Fruit fly (Drosophila melanogaster) whole organism, adult: Measurements from ENCODE around the gene dsx-c73A.

ENCODE experiments used
- CG11617 ChIP-seq: fragments of 200-800 bp; sonication (Bioruptor generic); optimal IDR thresholded peaks from 2 replicates; lab custom pipeline; 2017; ENCODE audit warnings: mild to moderate bottlenecking, missing biosample characterization, missing genetic modification reagents, missing genetic modification characterization
- CG12768 ChIP-seq: fragments of 200-800 bp; sonication (Bioruptor generic); optimal IDR thresholded peaks from 2 replicates; lab custom pipeline; 2017; ENCODE audit warnings: missing biosample characterization, missing genetic modification characterization, mild to moderate bottlenecking, moderate library complexity, missing genetic modification reagents
- CG14711 ChIP-seq: fragments of 200-800 bp; sonication (Bioruptor generic); optimal IDR thresholded peaks from 2 replicates; lab custom pipeline; 2018; ENCODE audit warnings: missing biosample characterization, mild to moderate bottlenecking, missing genetic modification characterization, moderate library complexity
- CG1620 ChIP-seq: fragments of 200-800 bp; sonication (Bioruptor generic); optimal IDR thresholded peaks from 2 replicates; lab custom pipeline; 2016; ENCODE audit warnings: missing biosample characterization, missing genetic modification characterization
- CG33017 ChIP-seq: fragments of 200-800 bp; sonication (Bioruptor generic); optimal IDR thresholded peaks from 2 replicates; lab custom pipeline; 2018; ENCODE audit warnings: missing biosample characterization, mild to moderate bottlenecking, missing genetic modification characterization, moderate library complexity
- CG5204 ChIP-seq: fragments of 200-800 bp; sonication (Bioruptor generic); optimal IDR thresholded peaks from 2 replicates; lab custom pipeline; 2016; ENCODE audit warnings: missing biosample characterization, missing genetic modification characterization
- CG7045 ChIP-seq: fragments of 200-800 bp; sonication (Bioruptor generic); optimal IDR thresholded peaks from 2 replicates; lab custom pipeline; 2017; ENCODE audit warnings: missing biosample characterization, mild to moderate bottlenecking, missing genetic modification characterization
- CG7101 ChIP-seq: fragments of 200-800 bp; sonication (Bioruptor generic); optimal IDR thresholded peaks from 2 replicates; lab custom pipeline; 2018; ENCODE audit warnings: missing biosample characterization, mild to moderate bottlenecking, missing genetic modification characterization, moderate library complexity
- Clk ChIP-seq: fragments of 200-800 bp; sonication (Bioruptor generic); optimal IDR thresholded peaks from 2 replicates; lab custom pipeline; 2017; ENCODE audit warnings: missing biosample characterization, missing genetic modification characterization
- Crg-1 ChIP-seq: fragments of 200-800 bp; sonication (Bioruptor generic); optimal IDR thresholded peaks from 2 replicates; lab custom pipeline; 2016; ENCODE audit warnings: missing biosample characterization, missing genetic modification characterization
- Hr96 ChIP-seq: fragments of 200-800 bp; sonication (Bioruptor generic); optimal IDR thresholded peaks from 2 replicates; lab custom pipeline; 2016; ENCODE audit warnings: missing biosample characterization, missing genetic modification characterization
- Mnt ChIP-seq: fragments of 200-800 bp; sonication (Bioruptor generic); optimal IDR thresholded peaks from 2 replicates; lab custom pipeline; 2016; ENCODE audit warnings: missing biosample characterization, mild to moderate bottlenecking, missing genetic modification characterization
- bab1 ChIP-seq: fragments of 200-800 bp; sonication (Bioruptor generic); optimal IDR thresholded peaks from 3 replicates; lab custom pipeline; 2019; ENCODE audit warnings: missing biosample characterization, mild to moderate bottlenecking, missing genetic modification characterization, moderate library complexity
- cic ChIP-seq: fragments of 200-800 bp; sonication (Bioruptor generic); optimal IDR thresholded peaks from 2 replicates; lab custom pipeline; 2017; ENCODE audit warnings: missing biosample characterization, mild to moderate bottlenecking, missing genetic modification characterization, moderate library complexity
- cnc ChIP-seq, 2 experiments: fragments of >200 bp; optimal IDR thresholded peaks; 2 replicates each; lab custom pipeline; 2017
- kay ChIP-seq: fragments of 200-800 bp; sonication (Bioruptor generic); peaks from one replicate; lab custom pipeline; 2016; ENCODE audit warnings: missing biosample characterization, missing genetic modification characterization, borderline replicate concordance
- ovo ChIP-seq: fragments of 200-800 bp; sonication (Bioruptor generic); optimal IDR thresholded peaks from 2 replicates; lab custom pipeline; 2016; ENCODE audit warnings: missing biosample characterization, missing genetic modification characterization
- pad ChIP-seq: fragments of 200-800 bp; sonication (Bioruptor generic); optimal IDR thresholded peaks from 3 replicates; lab custom pipeline; 2017; ENCODE audit warnings: missing biosample characterization, missing genetic modification characterization, mild to moderate bottlenecking, moderate library complexity, missing genetic modification reagents
- tj ChIP-seq: fragments of 200-800 bp; sonication (Bioruptor generic); optimal IDR thresholded peaks from 3 replicates; lab custom pipeline; 2017; ENCODE audit warnings: missing biosample characterization, mild to moderate bottlenecking, missing genetic modification characterization, moderate library complexity
- toe ChIP-seq: fragments of 200-800 bp; sonication (Bioruptor generic); optimal IDR thresholded peaks from 2 replicates; lab custom pipeline; 2016; ENCODE audit warnings: missing biosample characterization, missing genetic modification characterization

dsx-c73A gene

dm6 chr3L:16385880-16386584 lies 65.7 kb downstream of the dsx-c73A start, which contains the start of the genes Agpat3 and RAF2:
Gene Agpat3, minus strand, starts transcription at chr3L:16385957.
Gene RAF2, plus strand, starts transcription at chr3L:16386327.
- peak; percentile 5 for TF ChIP-seq Hr96 (GFP tag; lab: Kevin White, UChicago)
- TF ChIP-seq CG14711 (tag; lab: Kevin White, UChicago): peak; percentile 86
- TF ChIP-seq ovo: no peak
- no peak for TF ChIP-seq Mnt (GFP tag; lab: Kevin White, UChicago)
- TF ChIP-seq CG7045: no peak
- peak; percentile 7 for TF ChIP-seq CG7101 (tag; lab: Kevin White, UChicago)
- peak; percentile 27 for TF ChIP-seq CG11617 (GFP tag; lab: Kevin White, UChicago)
- TF ChIP-seq Crg-1: no peak
- no peak for TF ChIP-seq CG12768 (GFP tag; lab: Kevin White, UChicago)
- no peak for TF ChIP-seq cnc (optimal IDR thresholded peaks at IDR 0.05; lab: Kevin White, UChicago)
- no peak for TF ChIP-seq kay
- no peak for TF ChIP-seq cic (GFP tag; lab: Kevin White, UChicago)
- TF ChIP-seq pad (GFP tag; lab: Kevin White, UChicago): no peak
- TF ChIP-seq toe: peak; percentile 60
- no peak for TF ChIP-seq CG1620
- no peak for TF ChIP-seq tj (GFP tag; lab: Kevin White, UChicago)
- TF ChIP-seq bab1 (GFP tag; lab: Kevin White, UChicago): no peak
- TF ChIP-seq CG5204 (GFP tag; lab: Kevin White, UChicago): no peak
- TF ChIP-seq CG33017 (tag; lab: Kevin White, UChicago): no peak
- no peak for TF ChIP-seq Clk (GFP tag; lab: Kevin White, UChicago)

dm6 chr3L:16385252-16385879 lies 66.4 kb downstream of the dsx-c73A start:
- TF ChIP-seq CG33017 (tag; lab: Kevin White, UChicago) (peak; percentile 27), tj (GFP tag; lab: Kevin White, UChicago) (peak; percentile 24), CG1620 (peak; percentile 3), bab1 (GFP tag; lab: Kevin White, UChicago) (peak; percentile 86), CG7045 (peak; percentile 50), pad (GFP tag; lab: Kevin White, UChicago) (peak; percentile 45), Mnt (GFP tag; lab: Kevin White, UChicago) (peak; percentile 96), kay (peak; percentile 89), CG7101 (tag; lab: Kevin White, UChicago) (peak; percentile 42), CG14711 (tag; lab: Kevin White, UChicago) (no peak), Clk (GFP tag; lab: Kevin White, UChicago) (no peak), toe (no peak), Crg-1 (no peak), ovo (no peak), CG11617 (GFP tag; lab: Kevin White, UChicago) (no peak), cnc (optimal IDR thresholded peaks at IDR 0.05; lab: Kevin White, UChicago) (no peak), CG5204 (GFP tag; lab: Kevin White, UChicago) (no peak), cic (GFP tag; lab: Kevin White, UChicago) (peak; percentile 93), CG12768 (GFP tag; lab: Kevin White, UChicago) (peak; percentile 54), Hr96 (GFP tag; lab: Kevin White, UChicago) (no peak)

dm6 chr3L:16384145-16384705 lies 67.5 kb downstream of the dsx-c73A start:
- TF ChIP-seq toe: no peak
- peak; percentile 70 for TF ChIP-seq kay
- no peak for TF ChIP-seq CG11617 (GFP tag; lab: Kevin White, UChicago)
- TF ChIP-seq Clk (GFP tag; lab: Kevin White, UChicago): no peak
- TF ChIP-seq bab1 (GFP tag; lab: Kevin White, UChicago): no peak
- no peak for TF ChIP-seq CG33017 (tag; lab: Kevin White, UChicago)
- peak; percentile 39 for TF ChIP-seq CG12768 (GFP tag; lab: Kevin White, UChicago)
- TF ChIP-seq CG7101 (tag; lab: Kevin White, UChicago): no peak
- no peak for TF ChIP-seq Crg-1
- TF ChIP-seq CG7045: no peak
- TF ChIP-seq CG1620: no peak
- TF ChIP-seq cic (GFP tag; lab: Kevin White, UChicago): peak; percentile 84
- TF ChIP-seq CG14711 (tag; lab: Kevin White, UChicago): no peak
- peak; percentile 59 for TF ChIP-seq Mnt (GFP tag; lab: Kevin White, UChicago)
- peak; percentile 27 for TF ChIP-seq Hr96 (GFP tag; lab: Kevin White, UChicago)

- no peak for TF ChIP-seq CG7101 (tag; lab: Kevin White, UChicago)
- no peak for TF ChIP-seq toe
- TF ChIP-seq Crg-1: no peak
- no peak for TF ChIP-seq bab1 (GFP tag; lab: Kevin White, UChicago)
- TF ChIP-seq pad (GFP tag; lab: Kevin White, UChicago): no peak
- peak; percentile 50 for TF ChIP-seq kay
- peak; percentile 44 for TF ChIP-seq ovo
- TF ChIP-seq Mnt (GFP tag; lab: Kevin White, UChicago): no peak
- no peak for TF ChIP-seq cnc (optimal IDR thresholded peaks at IDR 0.05; lab: Kevin White, UChicago)
- no peak for TF ChIP-seq CG5204 (GFP tag; lab: Kevin White, UChicago)
- TF ChIP-seq CG14711 (tag; lab: Kevin White, UChicago): no peak
These were observed 68.7 kb downstream of the dsx-c73A start for dm6 chr3L:16383056-16383455.

dm6 chr3L:16381184-16381797 lies 70.5 kb downstream of the dsx-c73A start, which contains the start of gene Agpat4:
Gene Agpat4, minus strand, starts transcription at chr3L:16381570.
- peak; percentile 3 for TF ChIP-seq Mnt (GFP tag; lab: Kevin White, UChicago)
- no peak for TF ChIP-seq CG7101 (tag; lab: Kevin White, UChicago)
- TF ChIP-seq CG12768 (GFP tag; lab: Kevin White, UChicago): no peak
- TF ChIP-seq ovo: peak; percentile 77
- TF ChIP-seq cic (GFP tag; lab: Kevin White, UChicago): peak; percentile 91
- no peak for TF ChIP-seq pad (GFP tag; lab: Kevin White, UChicago)
